Worm (Caenorhabditis elegans): ENCODE results near the gene C26B9.7.

Gene C26B9.7

DNA sequence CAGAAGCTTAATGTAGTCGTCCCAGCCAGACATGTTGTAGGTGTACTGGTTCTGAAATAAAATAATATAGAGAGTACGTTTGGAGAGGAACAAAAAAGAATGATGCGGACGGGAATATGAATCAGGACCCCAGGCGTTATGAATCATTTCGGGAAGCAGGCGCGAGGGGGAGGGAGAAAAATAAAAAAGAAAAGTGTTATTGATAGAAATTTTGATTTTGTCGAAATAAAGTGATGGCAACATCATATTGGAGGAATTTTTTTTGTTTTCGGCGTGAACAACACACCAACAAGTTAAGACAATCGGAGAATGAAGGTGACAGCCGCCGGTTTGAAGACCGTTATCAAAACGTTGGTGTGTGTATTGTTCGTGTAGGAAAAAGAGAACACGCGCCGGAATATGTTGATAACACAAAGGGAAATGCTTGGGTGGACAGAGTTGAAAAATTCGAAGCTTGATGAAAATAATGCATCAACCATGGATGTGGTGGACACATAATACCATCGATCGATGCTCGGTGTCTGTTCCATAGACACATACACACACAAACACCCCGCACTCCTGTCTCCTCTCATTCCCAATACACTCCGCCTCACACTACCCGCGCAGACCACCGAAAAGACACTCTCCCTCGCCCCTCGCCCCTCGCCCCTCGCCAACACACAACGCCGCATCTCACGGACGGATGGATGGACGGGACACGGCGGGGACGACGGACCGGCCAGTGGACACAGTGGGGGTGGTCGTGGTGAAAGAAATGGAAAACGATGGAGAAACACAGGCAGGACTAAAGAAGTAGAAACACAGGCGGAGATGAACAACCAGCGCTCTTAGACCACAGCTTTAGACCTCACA, 12.1 kb downstream of the C26B9.7 start, which contains the start of gene pfn-2 (continued):
- TF ChIP-seq vab-15 (tag; optimal IDR thresholded peaks at IDR 0.05) (no peak), egl-13 (tag; optimal IDR thresholded peaks at IDR 0.05) (peak; percentile 15), F16B12.6 (tag; optimal IDR thresholded peaks at IDR 0.05) (no peak)

DNA sequence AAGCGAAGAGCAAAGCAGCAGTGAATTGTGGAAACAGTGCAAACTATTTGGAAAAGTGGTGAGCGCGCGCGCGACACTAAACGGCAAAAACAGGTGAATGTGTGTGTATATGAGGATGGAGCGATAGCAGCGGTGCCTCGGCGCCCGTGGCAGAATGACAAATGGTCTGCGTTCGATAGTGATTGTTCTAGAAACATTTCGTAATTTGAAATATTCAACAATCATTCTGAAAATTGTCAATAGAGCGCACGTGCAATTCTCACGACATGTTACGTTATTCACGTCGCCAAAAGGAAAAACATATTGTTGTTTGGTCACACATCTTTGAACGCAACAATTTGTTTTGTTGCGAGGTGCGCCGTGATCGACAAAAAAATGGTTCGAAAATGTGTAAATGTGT, 13.1 kb downstream of the C26B9.7 start:
- TF ChIP-seq nhr-71 (tag; optimal IDR thresholded peaks at IDR 0.05) (peak; percentile 3), lin-35 (GFP tag; optimal IDR thresholded peaks at IDR 0.05) (peak in 1 of 2 experiments; percentile 5), snu-23 (GFP tag; optimal IDR thresholded peaks at IDR 0.05) (peak; percentile 17), skn-1 (tag; optimal IDR thresholded peaks at IDR 0.05) (peak; percentile 52), swsn-7 (tag; optimal IDR thresholded peaks at IDR 0.05) (no peak), lin-14 (GFP tag; optimal IDR thresholded peaks at IDR 0.05) (peak; percentile 10), ces-1 (GFP tag; optimal IDR thresholded peaks at IDR 0.05) (no peak), nhr-90 (tag; optimal IDR thresholded peaks at IDR 0.05; ENCODE audit: poor library complexity) (no peak)

DNA sequence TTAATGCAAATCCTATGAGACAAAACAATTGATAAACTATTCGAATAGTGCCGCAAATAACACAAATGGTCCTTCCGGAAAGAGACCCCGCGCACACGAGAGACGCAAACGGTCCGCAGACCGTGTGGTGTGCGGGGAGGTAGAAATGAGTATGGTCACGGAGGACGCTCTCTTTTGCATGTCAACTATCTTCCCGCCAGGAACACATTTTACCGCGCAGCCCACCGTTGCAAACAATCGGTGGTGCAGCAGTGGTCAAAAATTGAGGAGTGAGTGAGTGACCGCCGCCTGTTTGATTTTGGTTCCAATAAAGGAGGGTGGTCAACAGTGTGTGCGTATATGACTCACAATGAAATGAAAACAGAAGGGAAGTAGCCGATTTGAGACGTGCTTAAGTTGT, 18.6 kb downstream of the C26B9.7 start:
- TF ChIP-seq lin-14 (GFP tag; optimal IDR thresholded peaks at IDR 0.05) (peak; percentile 8), aly-2 (tag; optimal IDR thresholded peaks at IDR 0.05) (no peak)

DNA sequence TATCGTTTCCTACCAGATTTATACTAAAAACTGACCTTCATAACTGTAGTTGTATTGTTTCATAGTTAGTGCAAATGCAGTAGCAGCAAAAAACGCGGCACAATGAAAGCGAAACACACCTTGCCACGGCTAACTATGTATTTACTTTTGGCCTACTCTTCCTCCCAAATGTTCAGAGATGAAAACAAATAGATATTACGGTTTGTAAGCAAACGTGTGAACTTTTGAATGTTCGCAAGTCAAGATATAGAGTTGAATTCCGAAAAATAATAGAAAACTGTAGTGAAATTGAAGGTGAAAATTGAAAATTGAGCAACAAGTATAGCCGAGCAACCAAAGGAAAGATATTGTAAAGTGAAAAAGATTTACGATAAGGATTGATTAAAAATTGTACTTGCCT, 22.1 kb downstream of the C26B9.7 start, which contains the start of gene chtl-1:
chtl-1 (minus strand) TSS at position 101 of the 400 bp plus-strand sequence.
- TF ChIP-seq nhr-237 (tag; optimal IDR thresholded peaks at IDR 0.05), result no peak
- TF ChIP-seq elt-3 (tag; optimal IDR thresholded peaks at IDR 0.05), result no peak
- TF ChIP-seq egl-13 (tag; optimal IDR thresholded peaks at IDR 0.05), result no peak
- TF ChIP-seq ztf-11 (tag; optimal IDR thresholded peaks at IDR 0.05), result no peak
- TF ChIP-seq lin-15B (tag; optimal IDR thresholded peaks at IDR 0.05), result no peak
- no peak for TF ChIP-seq fkh-8 (tag; optimal IDR thresholded peaks at IDR 0.05)
- no peak for TF ChIP-seq hlh-17 (GFP tag; optimal IDR thresholded peaks at IDR 0.05; ENCODE audit: borderline replicate concordance)

DNA sequence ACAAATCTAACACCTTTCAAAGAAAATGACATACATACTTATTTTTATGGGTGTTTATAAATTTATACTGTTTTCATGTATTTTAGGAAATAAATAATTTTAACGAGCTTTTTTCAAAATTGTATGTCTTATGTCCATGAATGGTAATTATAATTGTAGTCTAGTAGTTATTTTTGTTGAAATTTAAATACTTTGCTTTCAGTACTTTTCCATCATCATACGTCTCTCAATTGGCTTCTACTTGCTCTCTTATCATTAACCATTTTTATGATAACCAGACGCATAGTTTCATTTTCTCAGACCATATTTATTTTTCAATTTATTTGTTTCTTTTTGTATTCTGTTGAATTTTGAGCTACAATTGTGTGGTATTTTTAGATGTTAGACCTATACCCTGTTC, 23.3 kb downstream of the C26B9.7 start, which contains the start of gene F35C8.5:
F35C8.5 (plus strand) TSS at position 377 of the 400 bp plus-strand sequence.
- TF ChIP-seq lin-35 (GFP tag; optimal IDR thresholded peaks at IDR 0.05) (peak in 1 of 2 experiments; percentile 8), elt-2 (tag; optimal IDR thresholded peaks at IDR 0.05) (peak; percentile 30), tbx-2 (tag; optimal IDR thresholded peaks at IDR 0.05) (no peak)

DNA sequence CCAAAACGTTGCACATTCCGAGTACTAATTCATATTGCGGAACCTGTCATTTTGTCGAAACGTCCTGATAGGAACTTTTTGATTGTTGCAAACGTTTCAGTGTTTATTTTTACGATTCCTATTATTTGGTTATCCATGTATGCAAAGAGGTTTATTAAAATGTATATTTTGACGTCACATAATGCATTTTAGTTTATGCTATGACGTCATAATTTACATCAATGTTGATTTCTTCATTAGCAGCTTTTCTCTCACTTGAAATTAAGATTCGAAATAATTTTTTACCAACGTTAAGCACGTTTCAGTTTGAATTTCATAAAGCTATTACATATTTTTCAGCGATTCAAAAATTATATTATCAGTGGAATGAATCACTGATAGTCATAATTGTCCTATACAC, 24.5 kb downstream of the C26B9.7 start:
- TF ChIP-seq hlh-4 (tag; optimal IDR thresholded peaks at IDR 0.05) (no peak), zip-4 (GFP tag; optimal IDR thresholded peaks at IDR 0.05) (no peak), ceh-63 (GFP tag; optimal IDR thresholded peaks at IDR 0.05) (no peak)

DNA sequence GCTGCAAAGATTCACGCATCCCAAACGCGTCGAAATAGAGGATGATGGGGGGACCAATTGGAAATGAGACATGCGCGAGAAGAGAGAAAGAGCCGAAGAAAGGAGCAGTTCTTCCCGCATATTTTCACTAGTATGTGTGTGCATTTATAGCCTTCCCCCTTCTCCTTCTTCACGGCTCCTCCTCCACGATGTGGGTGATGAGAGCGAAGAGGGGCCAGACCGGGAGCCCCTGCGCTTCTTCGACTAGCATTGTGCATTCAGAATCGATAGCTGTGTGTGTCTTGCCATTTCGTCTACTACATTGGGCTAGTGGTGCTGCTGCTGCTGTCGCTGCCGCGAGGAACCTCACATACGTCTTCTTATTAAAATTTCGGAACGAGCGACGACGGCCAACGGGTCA, 26.1 kb downstream of the C26B9.7 start, which contains the start of gene jkk-1:
jkk-1 (plus strand) TSS at position 249 of the 400 bp plus-strand sequence.
- TF ChIP-seq lin-39 (tag; optimal IDR thresholded peaks at IDR 0.05) (no peak), Y116A8C.19 (tag; optimal IDR thresholded peaks at IDR 0.05; ENCODE audit: borderline replicate concordance) (no peak), hlh-17 (GFP tag; optimal IDR thresholded peaks at IDR 0.05; ENCODE audit: borderline replicate concordance) (no peak), grh-1 (GFP tag; IDR thresholded peaks at IDR 0.05) (no peak), sptf-1 (tag; optimal IDR thresholded peaks at IDR 0.05) (no peak), mab-9 (GFP tag; IDR thresholded peaks at IDR 0.05) (peak; percentile 51; the same call in 1 of the 2 replicates), ztf-11 (tag; optimal IDR thresholded peaks at IDR 0.05) (no peak), unc-130 (tag; optimal IDR thresholded peaks at IDR 0.05) (no peak), ama-1 (optimal IDR thresholded peaks at IDR 0.05) (no peak), fkh-4 (tag; optimal IDR thresholded peaks at IDR 0.05; ENCODE audit: borderline replicate concordance) (no peak), alr-1 (tag; optimal IDR thresholded peaks at IDR 0.05; ENCODE audit: borderline replicate concordance) (no peak), ces-1 (GFP tag; optimal IDR thresholded peaks at IDR 0.05) (no peak), C04F5.9 (tag; optimal IDR thresholded peaks at IDR 0.05) (no peak), vab-15 (tag; optimal IDR thresholded peaks at IDR 0.05) (no peak), nhr-11 (tag; optimal IDR thresholded peaks at IDR 0.05) (no peak), lin-13 (GFP tag; optimal IDR thresholded peaks at IDR 0.05) (no peak), aha-1 (tag; optimal IDR thresholded peaks at IDR 0.05) (no peak), lir-3 (tag; optimal IDR thresholded peaks at IDR 0.05; ENCODE audit: poor library complexity) (no peak), nhr-12 (tag; optimal IDR thresholded peaks at IDR 0.05) (no peak), mdl-1 (tag; optimal IDR thresholded peaks at IDR 0.05) (no peak)

Data from whole organism, L1 larva.